Fruit fly (Drosophila melanogaster): ENCODE measurements around the gene CG14230.
A peak's percentile ranks its signal among the peaks of the same experiment; 100 is the strongest.

DNA sequence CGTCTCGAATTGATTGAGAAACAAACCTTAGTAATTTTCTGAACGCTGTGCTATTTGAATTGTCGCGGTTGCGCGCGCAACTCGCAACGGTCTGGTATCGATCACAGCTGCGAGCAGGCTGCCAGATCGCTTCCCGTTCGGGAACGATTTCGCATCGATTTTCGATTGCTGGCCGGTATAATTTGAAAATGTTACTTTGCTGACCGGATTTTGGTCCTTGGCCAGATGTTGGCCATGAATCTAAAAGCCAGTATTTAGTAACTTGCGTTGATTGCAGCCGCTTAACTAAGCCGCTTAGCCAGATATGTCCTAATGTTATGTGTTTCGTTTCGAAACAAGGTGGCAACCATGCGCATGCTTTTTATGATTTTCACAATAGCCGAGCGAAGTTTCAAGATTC, 44.6 kb downstream of the CG14230 start:
- TF ChIP-seq CG11617 (GFP tag; optimal IDR thresholded peaks at IDR 0.05) (peak; percentile 33), pad (GFP tag; optimal IDR thresholded peaks at IDR 0.05) (no peak), toe (GFP tag; optimal IDR thresholded peaks at IDR 0.05) (no peak), Crg-1 (GFP tag; optimal IDR thresholded peaks at IDR 0.05) (peak; percentile 50), Mnt (GFP tag; optimal IDR thresholded peaks at IDR 0.05) (peak; percentile 32)
